Worm (Caenorhabditis elegans) whole organism, L1 larva: Measurements from ENCODE around the gene F41C3.1.

Experiments
- alr-1 ChIP-seq: fragments of 200-800 bp; sonication (Bioruptor generic); optimal IDR thresholded peaks from 2 replicates; lab custom pipeline; 2018; ENCODE audit warnings: borderline replicate concordance, mild to moderate bottlenecking, missing genetic modification characterization, missing compliant biosample characterization
- pqm-1 ChIP-seq: sonication (generic microtip); optimal IDR thresholded peaks from 3 replicates; lab custom pipeline; 2017; ENCODE audit warnings: missing biosample characterization, missing genetic modification characterization
- unc-62 ChIP-seq: fragments of 150-350 bp; optimal IDR thresholded peaks from 2 replicates; lab custom pipeline; 2014; ENCODE audit warnings: missing biosample characterization, missing genetic modification reagents, missing genetic modification characterization

- no peak for TF ChIP-seq pqm-1 (tag; lab: Kevin White, UChicago)
- TF ChIP-seq unc-62 (GFP tag; lab: Kevin White, UChicago): no peak
- TF ChIP-seq alr-1 (tag; lab: Kevin White, UChicago): no peak
Measured at ce11 chrII:4745281-4745680, 6.8 kb upstream of the F41C3.1 start.
